Worm (Caenorhabditis elegans) whole organism, L2 larva: Measurements from ENCODE around the gene Y7A5A.3.

ENCODE experiments used
- ama-1 ChIP-seq: fragments of 150-350 bp; optimal IDR thresholded peaks from 2 replicates; lab custom pipeline; 2018; ENCODE audit warnings: inconsistent platforms
- blmp-1 ChIP-seq: sonication (generic microtip); optimal IDR thresholded peaks from 2 replicates; lab custom pipeline; 2017; ENCODE audit warnings: missing genetic modification characterization, mild to moderate bottlenecking, missing compliant biosample characterization, antibody characterized with exemption, moderate library complexity; ENCODE audit not compliant: insufficient read depth
- egl-27 ChIP-seq: sonication (generic microtip); optimal IDR thresholded peaks from 3 replicates; lab custom pipeline; 2017; ENCODE audit warnings: missing biosample characterization, missing genetic modification reagents, missing genetic modification characterization
- gmeb-1 ChIP-seq: fragments of 150-350 bp; optimal IDR thresholded peaks from 2 replicates; lab custom pipeline; 2014; ENCODE audit warnings: missing biosample characterization, missing genetic modification characterization
- nhr-11 ChIP-seq: fragments of 150-350 bp; optimal IDR thresholded peaks from 2 replicates; lab custom pipeline; 2014; ENCODE audit warnings: missing biosample characterization, missing genetic modification characterization
- nhr-21 ChIP-seq: fragments of 150-350 bp; optimal IDR thresholded peaks from 2 replicates; lab custom pipeline; 2014; ENCODE audit warnings: missing biosample characterization, missing genetic modification characterization
- nhr-77 ChIP-seq: fragments of 150-350 bp; optimal IDR thresholded peaks from 2 replicates; lab custom pipeline; 2014; ENCODE audit warnings: missing biosample characterization, missing genetic modification characterization
- unc-62 ChIP-seq: fragments of 150-350 bp; optimal IDR thresholded peaks from 2 replicates; lab custom pipeline; 2014; ENCODE audit warnings: missing biosample characterization, missing genetic modification reagents, missing genetic modification characterization

DNA sequence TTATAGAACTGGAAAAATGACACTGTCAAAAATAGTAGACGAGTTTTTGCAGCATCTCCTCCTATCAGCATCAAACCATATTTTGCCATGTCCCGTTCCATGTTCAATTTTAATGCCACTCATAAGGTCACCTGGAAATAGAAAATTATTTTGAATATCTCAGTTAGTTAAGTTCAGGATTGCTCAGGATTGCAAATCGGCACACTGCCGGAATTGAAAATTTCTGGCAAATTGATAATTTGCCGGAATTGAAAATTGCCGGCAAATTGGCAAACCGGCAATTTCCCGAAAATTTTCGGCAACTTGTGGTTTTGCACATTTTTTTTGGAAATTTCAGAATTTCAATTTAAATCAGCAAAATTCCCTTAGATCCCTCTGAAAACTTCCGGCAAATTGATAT is 2.3 kb upstream of the Y7A5A.3 start, which contains the start of gene Y7A5A.5:
- TF ChIP-seq ama-1 = no peak
- no peak for TF ChIP-seq nhr-77
- no peak for TF ChIP-seq blmp-1 (tag; lab: Kevin White, UChicago)
- no peak for TF ChIP-seq gmeb-1 (tag; lab: Kevin White, UChicago)
- no peak for TF ChIP-seq nhr-11 (tag; lab: Kevin White, UChicago)
- TF ChIP-seq unc-62 (GFP tag; lab: Kevin White, UChicago) = no peak
- TF ChIP-seq egl-27 (tag; lab: Kevin White, UChicago) = no peak
- TF ChIP-seq nhr-21 (tag; lab: Kevin White, UChicago) = no peak
